Fruit fly (Drosophila melanogaster): Measurements from ENCODE around the gene spn-D.

- TF ChIP-seq CG14711 (tag; optimal IDR thresholded peaks at IDR 0.05): no peak
- TF ChIP-seq Clk (GFP tag; optimal IDR thresholded peaks at IDR 0.05): no peak
- TF ChIP-seq Mnt (GFP tag; optimal IDR thresholded peaks at IDR 0.05): no peak
- no peak for TF ChIP-seq tj (GFP tag; optimal IDR thresholded peaks at IDR 0.05)
- no peak for TF ChIP-seq CG5204 (GFP tag; optimal IDR thresholded peaks at IDR 0.05)
- no peak for TF ChIP-seq CG11617 (GFP tag; optimal IDR thresholded peaks at IDR 0.05)
- no peak for TF ChIP-seq ovo (GFP tag; optimal IDR thresholded peaks at IDR 0.05)
- TF ChIP-seq kay (GFP tag; ENCODE audit: borderline replicate concordance): no peak
- no peak for TF ChIP-seq CG7045 (GFP tag; optimal IDR thresholded peaks at IDR 0.05)
- no peak for TF ChIP-seq Crg-1 (GFP tag; optimal IDR thresholded peaks at IDR 0.05)
- no peak for TF ChIP-seq CG7101 (tag; optimal IDR thresholded peaks at IDR 0.05)
- no peak for TF ChIP-seq bab1 (GFP tag; optimal IDR thresholded peaks at IDR 0.05)
- TF ChIP-seq Hr96 (GFP tag; optimal IDR thresholded peaks at IDR 0.05): no peak
Observed at dm6 chr3R:27208724-27209343, 43.3 kb downstream of the spn-D start.
